Worm (Caenorhabditis elegans): ENCODE measurements around the gene H14E04.2.

DNA sequence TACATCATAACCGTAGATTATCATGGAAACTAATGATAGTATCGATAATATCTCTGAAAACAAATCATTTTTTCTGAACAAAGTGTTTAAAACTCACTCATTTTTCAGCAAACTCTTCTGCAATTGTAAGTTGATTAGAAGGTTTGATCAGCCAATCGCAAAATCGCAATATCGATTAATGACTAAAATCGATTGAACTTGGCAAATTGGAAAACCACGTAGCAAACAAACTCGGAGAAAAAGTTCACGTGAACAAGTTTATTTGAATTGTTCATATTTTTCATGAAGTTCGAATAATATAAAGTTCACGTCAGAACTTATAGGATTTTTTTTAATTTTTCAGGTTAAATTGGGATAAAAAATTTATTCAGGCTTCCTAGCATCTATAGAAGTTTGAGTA, 4.1 kb upstream of the H14E04.2 start, which contains the start of gene H04J21.1:
- TF ChIP-seq lin-15B (tag; optimal IDR thresholded peaks at IDR 0.05) (no peak), jun-1 (tag; optimal IDR thresholded peaks at IDR 0.05) (no peak), Y75B8A.6 (GFP tag; IDR thresholded peaks at IDR 0.05) (no peak), nhr-76 (tag; optimal IDR thresholded peaks at IDR 0.05) (no peak), lsy-2 (tag; optimal IDR thresholded peaks at IDR 0.05) (no peak), unc-130 (GFP tag; optimal IDR thresholded peaks at IDR 0.05) (no peak), ceh-62 (tag; optimal IDR thresholded peaks at IDR 0.05) (no peak), ces-1 (GFP tag; optimal IDR thresholded peaks at IDR 0.05) (no peak), zfp-3 (GFP tag; conservative IDR thresholded peaks at IDR 0.05) (no peak), attf-4 (tag; optimal IDR thresholded peaks at IDR 0.05) (no peak), unc-39 (tag; optimal IDR thresholded peaks at IDR 0.05) (no peak), nhr-25 (tag; optimal IDR thresholded peaks at IDR 0.05; ENCODE audit: borderline replicate concordance, insufficient read depth) (no peak), mdl-1 (tag; optimal IDR thresholded peaks at IDR 0.05) (no peak)
